Fruit fly (Drosophila melanogaster) ovary, adult (tissue): ENCODE results near the gene Cp7Fc.

Experiments used
- CG17801 ChIP-seq: fragments of 200-800 bp; optimal IDR thresholded peaks from 2 replicates; lab custom pipeline; 2019; ENCODE audit warnings: missing biosample characterization, mild to moderate bottlenecking, missing genetic modification characterization, moderate library complexity; ENCODE audit not compliant: partially characterized antibody

The Cp7Fc gene

DNA sequence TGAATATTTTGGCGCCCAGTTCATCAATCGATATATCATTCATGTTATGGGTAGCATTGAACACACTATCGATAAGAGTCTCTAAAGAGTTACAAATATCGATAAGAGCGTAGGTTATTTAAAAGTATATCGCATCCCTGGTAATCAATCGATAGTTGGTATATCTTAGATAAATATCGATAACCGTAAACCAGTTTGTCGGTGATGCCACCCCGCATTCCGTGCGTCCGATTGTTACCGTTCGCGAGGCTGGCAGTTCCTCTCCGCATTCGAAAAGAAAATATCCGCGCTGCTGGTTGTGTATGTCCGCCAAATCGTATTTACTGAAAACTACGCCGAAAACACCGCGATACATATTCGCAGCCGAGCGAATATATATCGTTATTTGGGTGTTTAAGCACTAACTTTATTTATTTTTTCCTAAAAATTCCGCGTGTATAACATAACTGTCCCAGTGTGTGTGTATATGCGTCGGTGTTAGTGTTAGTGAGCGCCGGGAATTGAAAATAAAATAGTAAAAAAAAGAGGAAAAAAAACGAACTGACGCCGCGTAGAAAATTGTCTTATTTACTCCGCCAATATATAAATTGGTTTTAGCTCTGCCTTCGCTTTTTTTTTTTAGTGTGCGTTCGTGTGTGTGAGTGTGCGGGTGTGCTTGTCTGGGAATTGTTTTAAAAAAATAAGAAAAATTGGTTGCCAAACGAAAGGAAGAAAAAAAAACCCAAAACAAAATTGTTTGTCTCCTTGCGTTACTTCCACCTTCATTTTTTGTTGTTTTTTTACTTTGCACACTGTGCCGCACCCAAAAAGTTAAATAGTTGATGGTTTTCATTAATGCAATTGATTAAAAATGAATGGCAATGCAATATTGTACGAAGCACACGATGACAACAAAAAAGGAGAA, 40.5 kb downstream of the Cp7Fc start, which contains the start of gene Nrg:
Gene Nrg, plus strand, starts transcription at position 253 of the 904 bp plus-strand sequence.
- peak; percentile 75 for TF ChIP-seq CG17801 (GFP tag; lab: Kevin White, UChicago)

DNA sequence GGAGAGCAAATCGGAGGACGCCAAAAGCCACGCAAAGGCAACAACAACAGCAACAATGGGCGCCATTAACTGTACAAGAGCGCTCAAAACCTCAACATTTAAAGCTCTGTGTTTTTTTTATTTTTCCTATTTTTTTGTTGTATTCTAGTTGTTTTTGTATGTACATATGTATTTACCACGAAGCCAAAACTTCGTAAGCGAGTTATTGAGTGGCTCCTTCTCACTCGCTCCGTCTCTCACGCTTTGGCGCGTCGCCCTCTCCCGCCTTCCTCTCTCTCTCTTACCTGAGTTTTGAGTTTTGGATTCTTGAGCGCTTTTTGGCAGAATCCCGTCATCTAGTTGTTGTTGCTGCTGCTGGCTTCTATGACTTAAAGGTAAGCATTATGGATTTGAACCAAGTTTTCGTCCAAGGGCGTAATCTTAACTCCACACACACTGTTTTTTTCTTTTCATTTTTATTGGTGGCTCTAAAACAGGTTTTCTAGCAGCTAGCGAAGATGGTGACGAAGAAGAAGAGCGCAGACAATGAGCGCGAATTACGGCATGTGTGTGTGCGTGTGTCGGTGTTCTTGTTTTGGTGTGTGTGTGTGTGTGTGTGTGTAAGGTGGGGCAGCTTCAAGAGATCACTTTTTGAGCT, 41.2 kb downstream of the Cp7Fc start:
- no peak for TF ChIP-seq CG17801 (GFP tag; lab: Kevin White, UChicago)

DNA sequence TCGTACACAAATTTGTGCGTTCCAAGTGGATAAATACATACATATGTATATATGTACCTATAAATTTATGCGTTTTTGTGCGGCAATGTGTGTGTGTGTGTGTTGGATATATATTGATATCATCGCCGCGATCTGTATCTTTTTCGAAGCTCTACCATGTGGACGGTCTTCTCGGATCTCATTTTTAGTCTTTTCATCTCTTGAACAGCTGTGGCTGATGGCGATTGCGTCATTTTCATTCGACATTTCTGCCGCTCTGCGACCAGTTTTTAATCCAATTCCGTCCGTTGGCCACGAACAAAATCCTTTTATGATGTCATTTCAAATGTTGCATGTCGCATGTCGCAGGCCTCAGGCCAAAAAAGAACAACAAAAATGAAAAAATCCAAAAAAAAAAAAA, 43.6 kb downstream of the Cp7Fc start:
- no peak for TF ChIP-seq CG17801 (GFP tag; lab: Kevin White, UChicago)

DNA sequence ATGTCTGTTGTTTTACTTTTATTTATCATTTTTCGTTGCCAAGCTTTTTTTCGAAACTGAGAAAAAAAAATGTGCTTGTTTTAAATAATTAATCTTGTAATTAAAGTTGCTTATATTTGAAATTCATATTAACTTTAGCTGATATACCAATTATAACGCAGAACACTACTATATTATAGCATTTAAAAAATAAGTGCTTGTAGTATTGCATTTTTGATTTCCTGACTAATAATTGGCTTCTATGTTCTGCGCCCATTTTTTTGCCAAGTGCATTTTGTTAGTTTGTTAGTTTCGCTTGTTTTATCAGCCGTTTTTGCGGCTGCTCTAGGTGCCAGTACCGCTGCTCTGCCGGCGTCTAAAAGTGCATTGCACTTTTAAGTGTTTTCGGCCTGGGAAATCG, 44.6 kb downstream of the Cp7Fc start:
- TF ChIP-seq CG17801 (GFP tag; lab: Kevin White, UChicago): peak; percentile 67

DNA sequence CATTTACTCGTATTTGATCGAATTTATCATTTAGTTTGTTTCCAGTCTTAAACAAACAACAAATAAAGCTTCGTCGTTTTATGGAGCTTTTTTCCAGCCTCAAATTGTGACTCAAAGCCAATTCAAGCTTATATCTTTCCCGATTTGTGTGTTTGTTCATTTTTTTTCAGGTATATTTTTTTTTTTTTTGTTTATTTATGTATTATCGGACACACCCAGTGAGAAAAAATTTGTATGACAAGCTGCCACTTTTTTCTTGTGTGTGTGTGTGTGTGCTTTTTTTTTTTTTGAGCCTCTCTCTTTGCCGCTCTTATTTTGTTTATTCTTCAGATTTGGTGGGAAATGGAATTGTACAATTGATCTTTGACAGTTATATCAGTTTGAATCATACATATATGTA, 45.6 kb downstream of the Cp7Fc start:
- TF ChIP-seq CG17801 (GFP tag; lab: Kevin White, UChicago): no peak

DNA sequence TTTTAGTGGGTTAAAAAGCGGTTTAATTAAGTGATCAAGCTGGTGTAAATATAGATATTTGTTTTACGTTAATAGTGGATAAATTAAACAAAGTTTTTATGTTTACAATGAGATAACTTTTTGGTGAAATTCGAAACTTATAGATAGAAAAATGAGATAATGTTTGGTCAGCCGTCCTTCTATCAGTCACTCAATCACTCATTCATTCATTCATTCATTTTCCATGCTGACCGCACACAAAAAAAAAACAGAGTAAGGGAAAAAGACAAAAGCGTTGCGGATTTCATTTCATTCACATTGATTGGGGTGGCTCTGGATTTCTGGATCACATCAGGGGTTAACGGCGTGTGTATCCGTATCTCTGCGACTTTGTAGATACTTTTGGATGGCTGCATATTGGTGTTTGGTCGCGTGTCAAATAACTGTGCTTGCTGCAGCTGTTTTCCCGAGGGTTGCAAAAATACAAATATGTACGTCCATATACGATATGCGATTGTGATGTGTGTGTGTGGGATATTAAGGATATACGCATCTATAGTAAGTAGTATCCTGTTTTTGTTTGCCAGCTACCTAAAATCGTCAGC, 46.7 kb downstream of the Cp7Fc start:
- TF ChIP-seq CG17801 (GFP tag; lab: Kevin White, UChicago): no peak
